Fruit fly (Drosophila melanogaster) whole organism, embryonic: ENCODE results near the gene CG34409.

Experiments
- Antp ChIP-seq: fragments of 200-800 bp; sonication (Bioruptor generic); optimal IDR thresholded peaks from 3 replicates; lab custom pipeline; 2016; ENCODE audit warnings: missing biosample characterization, missing genetic modification characterization
- CG10267 ChIP-seq: fragments of 200-800 bp; sonication (Bioruptor generic); optimal IDR thresholded peaks from 2 replicates; lab custom pipeline; 2018; ENCODE audit warnings: missing biosample characterization, mild to moderate bottlenecking, missing genetic modification characterization, moderate library complexity
- CG10565 ChIP-seq: fragments of 200-800 bp; sonication (Bioruptor generic); optimal IDR thresholded peaks from 3 replicates; lab custom pipeline; 2016; ENCODE audit warnings: missing biosample characterization, mild to moderate bottlenecking, missing genetic modification characterization
- CG10654 ChIP-seq: fragments of 200-800 bp; sonication (Bioruptor generic); optimal IDR thresholded peaks from 2 replicates; lab custom pipeline; 2016; ENCODE audit warnings: missing biosample characterization, missing genetic modification characterization
- CG11093 ChIP-seq: fragments of 200-800 bp; sonication (Bioruptor generic); IDR thresholded peaks from 3 replicates; pipeline ENCODE4 v1.3.6; 2022; ENCODE audit warnings: missing biosample characterization, missing genetic modification characterization
- CG12744 ChIP-seq: fragments of 200-800 bp; sonication (Bioruptor generic); optimal IDR thresholded peaks from 2 replicates; lab custom pipeline; 2016; ENCODE audit warnings: missing biosample characterization, missing genetic modification characterization
- CG13424 ChIP-seq: fragments of 200-800 bp; sonication (Bioruptor generic); optimal IDR thresholded peaks from 2 replicates; lab custom pipeline; 2019; ENCODE audit warnings: missing biosample characterization, mild to moderate bottlenecking, missing genetic modification characterization, moderate library complexity
- CG15011 ChIP-seq: fragments of 200-800 bp; sonication (Bioruptor generic); optimal IDR thresholded peaks from 3 replicates; lab custom pipeline; 2018; ENCODE audit warnings: missing biosample characterization, mild to moderate bottlenecking, missing genetic modification characterization
- CG15479 ChIP-seq: fragments of 200-800 bp; sonication (Bioruptor generic); optimal IDR thresholded peaks from 3 replicates; lab custom pipeline; 2019; ENCODE audit warnings: missing biosample characterization, mild to moderate bottlenecking, missing genetic modification characterization, moderate library complexity
- CG16779 ChIP-seq: fragments of 200-800 bp; sonication (Bioruptor generic); IDR thresholded peaks from 2 replicates; pipeline ENCODE4 v1.3.6; 2022; ENCODE audit warnings: missing biosample characterization, missing genetic modification characterization
- CG16863 ChIP-seq: fragments of 200-800 bp; sonication (Bioruptor generic); optimal IDR thresholded peaks from 3 replicates; lab custom pipeline; 2016; ENCODE audit warnings: missing biosample characterization, missing genetic modification characterization
- CG17612 ChIP-seq: fragments of 200-800 bp; sonication (Bioruptor generic); IDR thresholded peaks from 2 replicates; pipeline ENCODE4 v1.3.6; 2022; ENCODE audit warnings: missing biosample characterization, missing genetic modification characterization
- CG17829 ChIP-seq: fragments of 200-800 bp; optimal IDR thresholded peaks from 2 replicates; lab custom pipeline; 2019; ENCODE audit warnings: missing biosample characterization, mild to moderate bottlenecking, missing genetic modification characterization, moderate library complexity
- CG3065 ChIP-seq: fragments of 200-800 bp; sonication (Bioruptor generic); optimal IDR thresholded peaks from 2 replicates; lab custom pipeline; 2016; ENCODE audit warnings: missing biosample characterization, missing genetic modification characterization
- CG3163 ChIP-seq: fragments of 200-800 bp; sonication (Bioruptor generic); optimal IDR thresholded peaks from 3 replicates; lab custom pipeline; 2016; ENCODE audit warnings: missing biosample characterization, missing genetic modification characterization
- CG32772 ChIP-seq: fragments of 200-800 bp; sonication (Bioruptor generic); IDR thresholded peaks from 2 replicates; pipeline ENCODE4 v1.3.6; 2022; ENCODE audit warnings: missing biosample characterization, missing genetic modification characterization
- CG3281 ChIP-seq: fragments of 200-800 bp; sonication (Bioruptor generic); optimal IDR thresholded peaks from 3 replicates; lab custom pipeline; 2017; ENCODE audit warnings: missing biosample characterization, mild to moderate bottlenecking, missing genetic modification characterization
- CG33213 ChIP-seq: fragments of 200-800 bp; sonication (Bioruptor generic); optimal IDR thresholded peaks from 3 replicates; lab custom pipeline; 2016; ENCODE audit warnings: missing biosample characterization, missing genetic modification characterization
- CG4707 ChIP-seq: fragments of 200-800 bp; sonication (Bioruptor generic); optimal IDR thresholded peaks from 2 replicates; lab custom pipeline; 2018; ENCODE audit warnings: missing biosample characterization, mild to moderate bottlenecking, missing genetic modification characterization, moderate library complexity
- CG6689 ChIP-seq: fragments of 200-800 bp; sonication (Bioruptor generic); IDR thresholded peaks from 2 replicates; pipeline ENCODE4 v1.3.6; 2022; ENCODE audit warnings: missing biosample characterization, missing genetic modification characterization
- CG6765 ChIP-seq: fragments of 200-800 bp; sonication (Bioruptor generic); optimal IDR thresholded peaks from 3 replicates; lab custom pipeline; 2017; ENCODE audit warnings: missing biosample characterization, mild to moderate bottlenecking, missing genetic modification characterization
- CG7271 ChIP-seq: fragments of 200-800 bp; sonication (Bioruptor generic); optimal IDR thresholded peaks from 2 replicates; lab custom pipeline; 2018; ENCODE audit warnings: missing biosample characterization, mild to moderate bottlenecking, missing genetic modification characterization, moderate library complexity
- CG7839 ChIP-seq: fragments of 200-800 bp; sonication (Bioruptor generic); optimal IDR thresholded peaks from 3 replicates; lab custom pipeline; 2018; ENCODE audit warnings: missing biosample characterization, mild to moderate bottlenecking, missing genetic modification characterization, moderate library complexity
- CG9817 ChIP-seq: fragments of 200-800 bp; sonication (Bioruptor generic); optimal IDR thresholded peaks from 2 replicates; lab custom pipeline; 2018; ENCODE audit warnings: missing biosample characterization, mild to moderate bottlenecking, missing genetic modification characterization, moderate library complexity
- H15 ChIP-seq: fragments of 200-800 bp; sonication (Bioruptor generic); IDR thresholded peaks from 3 replicates; pipeline ENCODE4 v1.3.6; 2022; ENCODE audit warnings: missing biosample characterization, missing genetic modification characterization
- HLH3B ChIP-seq: fragments of 200-800 bp; sonication (Bioruptor generic); IDR thresholded peaks from 2 replicates; pipeline ENCODE4 v1.3.6; 2022; ENCODE audit warnings: missing biosample characterization, missing genetic modification characterization
- Hey ChIP-seq: fragments of 200-800 bp; sonication (Bioruptor generic); optimal IDR thresholded peaks from 3 replicates; lab custom pipeline; 2018; ENCODE audit warnings: missing biosample characterization, mild to moderate bottlenecking, missing genetic modification characterization
- Hmr ChIP-seq: fragments of 200-800 bp; sonication (Bioruptor generic); optimal IDR thresholded peaks from 3 replicates; lab custom pipeline; 2017; ENCODE audit warnings: mild to moderate bottlenecking, missing biosample characterization, missing genetic modification reagents, missing genetic modification characterization
- Mad ChIP-seq: fragments of 200-800 bp; sonication (Bioruptor generic); optimal IDR thresholded peaks from 2 replicates; lab custom pipeline; 2016; ENCODE audit warnings: missing biosample characterization, missing genetic modification characterization
- NFAT ChIP-seq: fragments of 200-800 bp; sonication (Bioruptor generic); IDR thresholded peaks from 2 replicates; pipeline ENCODE4 v1.3.6; 2022; ENCODE audit warnings: missing biosample characterization, missing genetic modification characterization
- NK7.1 ChIP-seq: fragments of 200-800 bp; sonication (Bioruptor generic); optimal IDR thresholded peaks from 3 replicates; lab custom pipeline; 2016; ENCODE audit warnings: missing biosample characterization, missing genetic modification characterization
- Sox102F ChIP-seq: fragments of 200-800 bp; sonication (Bioruptor generic); optimal IDR thresholded peaks from 2 replicates; lab custom pipeline; 2018; ENCODE audit warnings: missing biosample characterization, mild to moderate bottlenecking, missing genetic modification characterization, moderate library complexity
- Trl ChIP-seq, 3 experiments: fragments of >200 bp in 2 of 3; fragments of 200-800 bp in 1 of 3; sonication (Bioruptor generic) in 1 of 3; optimal IDR thresholded peaks; 2 replicates in 1 of 3; 3 replicates in 2 of 3; lab custom pipeline; 2016 to 2017; ENCODE audit warnings: missing biosample characterization in 1 of 3, missing genetic modification characterization in 1 of 3
- cas ChIP-seq: fragments of 200-800 bp; sonication (Bioruptor generic); IDR thresholded peaks from 2 replicates; pipeline ENCODE4 v1.3.6; 2022; ENCODE audit warnings: missing biosample characterization, missing genetic modification characterization
- cato ChIP-seq: fragments of 200-800 bp; sonication (Bioruptor generic); optimal IDR thresholded peaks from 2 replicates; lab custom pipeline; 2016; ENCODE audit warnings: missing biosample characterization, missing genetic modification characterization, borderline replicate concordance
- croc ChIP-seq: fragments of 200-800 bp; sonication (Bioruptor generic); conservative IDR thresholded peaks from 3 replicates; pipeline ENCODE4 v1.3.6; 2022; ENCODE audit warnings: missing biosample characterization, missing genetic modification characterization
- exex ChIP-seq: fragments of 200-800 bp; sonication (Bioruptor generic); optimal IDR thresholded peaks from 4 replicates; lab custom pipeline; 2018; ENCODE audit warnings: missing biosample characterization, mild to moderate bottlenecking, missing genetic modification characterization, moderate library complexity
- gt ChIP-seq: fragments of 200-800 bp; sonication (Bioruptor generic); IDR thresholded peaks from 2 replicates; pipeline ENCODE4 v1.3.6; 2022; ENCODE audit warnings: missing biosample characterization, missing genetic modification characterization
- hb ChIP-seq: fragments of 200-800 bp; sonication (Bioruptor generic); IDR thresholded peaks from 3 replicates; pipeline ENCODE4 v1.3.6; 2022; ENCODE audit warnings: missing biosample characterization, missing genetic modification characterization; ENCODE audit not compliant: partially characterized antibody
- maf-S ChIP-seq: fragments of 200-800 bp; sonication (Bioruptor generic); optimal IDR thresholded peaks from 2 replicates; lab custom pipeline; 2016; ENCODE audit warnings: missing biosample characterization, missing genetic modification characterization
- p53 ChIP-seq: fragments of 200-800 bp; sonication (Bioruptor generic); optimal IDR thresholded peaks from 2 replicates; lab custom pipeline; 2016; ENCODE audit warnings: missing biosample characterization, missing genetic modification characterization
- sc ChIP-seq, 3 experiments: fragments of >200 bp in 2 of 3; fragments of 200-800 bp in 1 of 3; sonication (Bioruptor generic) in 1 of 3; optimal IDR thresholded peaks; 2 replicates in 2 of 3; 3 replicates in 1 of 3; lab custom pipeline; 2017; ENCODE audit warnings: mild to moderate bottlenecking in 1 of 3, missing biosample characterization in 1 of 3, missing genetic modification characterization in 1 of 3, missing genetic modification reagents in 1 of 3
- schlank ChIP-seq: fragments of 200-800 bp; sonication (Bioruptor generic); optimal IDR thresholded peaks from 2 replicates; lab custom pipeline; 2018; ENCODE audit warnings: missing biosample characterization, mild to moderate bottlenecking, missing genetic modification characterization
- sd ChIP-seq: fragments of 200-800 bp; sonication (Bioruptor generic); optimal IDR thresholded peaks from 3 replicates; lab custom pipeline; 2018; ENCODE audit warnings: missing biosample characterization, mild to moderate bottlenecking, missing genetic modification characterization, moderate library complexity
- slp2 ChIP-seq: fragments of 200-800 bp; sonication (Bioruptor generic); optimal IDR thresholded peaks from 2 replicates; lab custom pipeline; 2016; ENCODE audit warnings: missing biosample characterization, missing genetic modification characterization
- tup ChIP-seq: fragments of 200-800 bp; sonication (Bioruptor generic); optimal IDR thresholded peaks from 2 replicates; lab custom pipeline; 2016; ENCODE audit warnings: missing biosample characterization, mild to moderate bottlenecking, missing genetic modification characterization, moderate library complexity
- tx ChIP-seq: fragments of 200-800 bp; sonication (Bioruptor generic); optimal IDR thresholded peaks from 2 replicates; lab custom pipeline; 2016; ENCODE audit warnings: missing biosample characterization, missing genetic modification characterization
- vfl ChIP-seq: fragments of 200-800 bp; sonication (Bioruptor generic); optimal IDR thresholded peaks from 2 replicates; lab custom pipeline; 2016; ENCODE audit warnings: missing biosample characterization, missing genetic modification characterization
- wor ChIP-seq: fragments of 200-800 bp; sonication (Bioruptor generic); IDR thresholded peaks from 2 replicates; pipeline ENCODE4 v1.3.6; 2022; ENCODE audit warnings: missing biosample characterization, missing genetic modification characterization
- zfh1 ChIP-seq: fragments of 200-800 bp; sonication (Bioruptor generic); IDR thresholded peaks from 3 replicates; pipeline ENCODE4 v1.3.6; 2022; ENCODE audit warnings: missing biosample characterization, missing genetic modification characterization

CG34409 gene

dm6 chr3R:9771519-9771972 lies 25.4 kb upstream of the CG34409 start, which contains the start of gene CG9471 (continued):
- TF ChIP-seq slp2 (peak; percentile 89), CG32772 (peak; percentile 91), cato (peak; percentile 83), CG15479 (no peak), NK7.1 (peak; percentile 85), exex (peak; percentile 92), vfl (GFP tag; lab: Kevin White, UChicago) (peak; percentile 82), CG10565 (GFP tag; lab: Kevin White, UChicago) (peak; percentile 64), Mad (GFP tag; lab: Kevin White, UChicago) (peak; percentile 68), H15 (GFP tag; lab: Robert Waterston, UW) (peak; percentile 94), zfh1 (peak; percentile 90), CG16863 (GFP tag; lab: Kevin White, UChicago) (peak; percentile 86), CG9817 (tag; lab: Kevin White, UChicago) (peak; percentile 92), CG12744 (GFP tag; lab: Kevin White, UChicago) (peak; percentile 83), CG10267 (peak; percentile 89), cas (GFP tag; lab: Robert Waterston, UW) (peak; percentile 91), Antp (GFP tag; lab: Kevin White, UChicago) (peak; percentile 89), Sox102F (GFP tag; lab: Kevin White, UChicago) (peak; percentile 93), CG6765 (peak; percentile 88), CG7839 (tag; lab: Kevin White, UChicago) (peak; percentile 92), Trl (optimal IDR thresholded peaks at IDR 0.05; lab: Kevin White, UChicago) (no peak), Trl (GFP tag; optimal IDR thresholded peaks at IDR 0.05; lab: Kevin White, UChicago) (peak; percentile 93), CG3281 (GFP tag; lab: Kevin White, UChicago) (peak; percentile 93), CG4707 (peak; percentile 73), CG15011 (GFP tag; lab: Kevin White, UChicago) (peak; percentile 86), CG17612 (GFP tag; lab: Robert Waterston, UW) (peak; percentile 78), NFAT (peak; percentile 72), sd (tag; lab: Kevin White, UChicago) (peak; percentile 90), sc (optimal IDR thresholded peaks at IDR 0.05; lab: Kevin White, UChicago) (no peak), sc (GFP tag; optimal IDR thresholded peaks at IDR 0.05; lab: Kevin White, UChicago) (peak; percentile 78), CG13424 (tag; lab: Kevin White, UChicago) (peak; percentile 90), Hmr (GFP tag; lab: Kevin White, UChicago) (peak; percentile 92), CG6689 (peak; percentile 94), tup (GFP tag; lab: Kevin White, UChicago) (peak; percentile 77), CG33213 (peak; percentile 80), croc (GFP tag; lab: Robert Waterston, UW) (peak; percentile 80), schlank (tag; lab: Kevin White, UChicago) (peak; percentile 84), wor (GFP tag; lab: Robert Waterston, UW) (peak; percentile 83), gt (GFP tag; lab: Robert Waterston, UW) (peak; percentile 47), CG3065 (peak; percentile 60), CG3163 (GFP tag; lab: Kevin White, UChicago) (peak; percentile 57), CG16779 (GFP tag; lab: Robert Waterston, UW) (peak; percentile 90), Hey (tag; lab: Kevin White, UChicago) (peak; percentile 49), CG7271 (tag; lab: Kevin White, UChicago) (peak; percentile 73), p53 (GFP tag; lab: Kevin White, UChicago) (peak; percentile 3), tx (GFP tag; lab: Kevin White, UChicago) (peak; percentile 88), CG17829 (tag; lab: Kevin White, UChicago) (peak; percentile 91), hb (GFP tag; lab: Robert Waterston, UW) (no peak), CG10654 (peak; percentile 89), maf-S (GFP tag; lab: Kevin White, UChicago) (peak; percentile 86), HLH3B (peak; percentile 94), CG11093 (GFP tag; lab: Robert Waterston, UW) (peak; percentile 88)
